Fruit fly (Drosophila melanogaster): Measurements from ENCODE around the gene CG13856.

Gene CG13856

DNA sequence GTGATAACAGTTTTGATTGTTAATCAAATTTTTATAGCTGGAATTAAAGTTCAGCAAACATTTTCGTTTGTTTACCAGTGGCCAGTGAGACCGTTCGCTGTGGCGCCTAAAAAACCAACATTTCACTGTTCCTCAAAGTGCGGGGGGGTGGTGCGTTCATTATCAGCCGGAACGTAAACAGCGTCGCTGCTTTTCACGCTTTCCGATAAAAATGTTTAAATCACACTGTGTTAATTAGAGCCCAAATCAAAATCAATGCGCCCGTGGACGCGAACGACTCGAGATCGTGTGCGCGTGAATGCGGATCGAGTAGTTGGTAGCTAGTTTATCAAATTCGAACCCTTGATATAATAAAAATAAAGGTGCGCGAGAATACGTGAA is 45.4 kb downstream of the CG13856 start, which contains the start of gene CG34376 (continued):
- peak; percentile 29 for TF ChIP-seq CG18262 (tag; optimal IDR thresholded peaks at IDR 0.05)
- peak; percentile 27 for TF ChIP-seq Xrp1 (GFP tag; IDR thresholded peaks at IDR 0.05)
- no peak for TF ChIP-seq Max (GFP tag; optimal IDR thresholded peaks at IDR 0.05)
- TF ChIP-seq tin (GFP tag; optimal IDR thresholded peaks at IDR 0.05): no peak
- no peak for TF ChIP-seq unc-4 (GFP tag; IDR thresholded peaks at IDR 0.05; ENCODE audit: partially characterized antibody)
- TF ChIP-seq Dll (GFP tag; IDR thresholded peaks at IDR 0.05; ENCODE audit: partially characterized antibody): 0 out of 4 replicates have a peak, but pooled peaks have one; percentile 46
- TF ChIP-seq NFAT (GFP tag; IDR thresholded peaks at IDR 0.05): peak; percentile 78
- no peak for TF ChIP-seq eve (GFP tag; optimal IDR thresholded peaks at IDR 0.05)
- TF ChIP-seq Fer2 (tag; optimal IDR thresholded peaks at IDR 0.05): no peak
- TF ChIP-seq Hr51 (GFP tag; optimal IDR thresholded peaks at IDR 0.05): peak in 1 of 2 experiments; percentile 22
- TF ChIP-seq Nf-YB (GFP tag; optimal IDR thresholded peaks at IDR 0.05): no peak
- 0 out of 3 replicates have a peak, but pooled peaks have one; percentile 19 for TF ChIP-seq gce (GFP tag; IDR thresholded peaks at IDR 0.05)
- no peak for TF ChIP-seq Dad (GFP tag; optimal IDR thresholded peaks at IDR 0.05)
- peak; percentile 11 for TF ChIP-seq CG9817 (tag; optimal IDR thresholded peaks at IDR 0.05)
- TF ChIP-seq pho (GFP tag; optimal IDR thresholded peaks at IDR 0.05): no peak
- no peak for TF ChIP-seq tup (GFP tag; optimal IDR thresholded peaks at IDR 0.05)
- TF ChIP-seq chm (GFP tag; IDR thresholded peaks at IDR 0.05): no peak
- TF ChIP-seq CG10543 (GFP tag; optimal IDR thresholded peaks at IDR 0.05): peak; percentile 77
- TF ChIP-seq CG6854 (GFP tag; optimal IDR thresholded peaks at IDR 0.05): no peak
- TF ChIP-seq Hmx (GFP tag; optimal IDR thresholded peaks at IDR 0.05): no peak
- no peak for TF ChIP-seq Doc3 (GFP tag; IDR thresholded peaks at IDR 0.05; ENCODE audit: partially characterized antibody)
- peak; percentile 28 for TF ChIP-seq B-H2 (GFP tag; optimal IDR thresholded peaks at IDR 0.05)
- TF ChIP-seq CG14014 (GFP tag; IDR thresholded peaks at IDR 0.05): peak; percentile 41
- TF ChIP-seq dm (GFP tag; optimal IDR thresholded peaks at IDR 0.05): no peak
- TF ChIP-seq Aef1 (GFP tag; IDR thresholded peaks at IDR 0.05): peak; percentile 33
- TF ChIP-seq CG8388 (GFP tag; optimal IDR thresholded peaks at IDR 0.05): no peak
- TF ChIP-seq CG10366 (GFP tag; IDR thresholded peaks at IDR 0.05): peak; percentile 34; the same call in 1 of the 2 replicates
- peak; percentile 55 for TF ChIP-seq Sry-β (GFP tag; optimal IDR thresholded peaks at IDR 0.05)
- peak; percentile 33 for TF ChIP-seq Hr3 (GFP tag; optimal IDR thresholded peaks at IDR 0.05)
- peak; percentile 35 for TF ChIP-seq Sox102F (GFP tag; optimal IDR thresholded peaks at IDR 0.05)
- peak; percentile 52 for TF ChIP-seq MESR4 (GFP tag; optimal IDR thresholded peaks at IDR 0.05)
- no peak for TF ChIP-seq vfl (GFP tag; optimal IDR thresholded peaks at IDR 0.05)
- TF ChIP-seq CG13296 (GFP tag; optimal IDR thresholded peaks at IDR 0.05): peak; percentile 4
- TF ChIP-seq CG18011 (GFP tag; optimal IDR thresholded peaks at IDR 0.05): no peak
- TF ChIP-seq tll (GFP tag; optimal IDR thresholded peaks at IDR 0.05): no peak
- TF ChIP-seq H2.0 (GFP tag; IDR thresholded peaks at IDR 0.05): peak; percentile 47; the same call in 1 of the 2 replicates
- TF ChIP-seq sob (GFP tag; IDR thresholded peaks at IDR 0.05): peak; percentile 31
- TF ChIP-seq CG10321 (GFP tag; IDR thresholded peaks at IDR 0.05): no peak
- TF ChIP-seq hkb (optimal IDR thresholded peaks at IDR 0.05): no peak
- peak; percentile 45 for TF ChIP-seq hkb (GFP tag; IDR thresholded peaks at IDR 0.05)
- TF ChIP-seq CG18764 (GFP tag; optimal IDR thresholded peaks at IDR 0.05): peak; percentile 40
- no peak; the same call in 1 of the 2 replicates for TF ChIP-seq sisA (GFP tag; IDR thresholded peaks at IDR 0.05)
